Fruit fly (Drosophila melanogaster) whole organism, embryonic: ENCODE data around the gene CG3457.

Source experiments
- Blimp-1 ChIP-seq: fragments of 200-800 bp; sonication (Bioruptor generic); optimal IDR thresholded peaks from 3 replicates; lab custom pipeline; 2018; ENCODE audit warnings: missing biosample characterization, missing genetic modification characterization, mild to moderate bottlenecking, moderate library complexity, missing genetic modification reagents
- CG11085 ChIP-seq: fragments of 200-800 bp; sonication (Bioruptor generic); IDR thresholded peaks from 2 replicates; pipeline ENCODE4 v1.3.6; 2022; ENCODE audit warnings: missing biosample characterization, missing genetic modification characterization
- CG11696 ChIP-seq: fragments of 200-800 bp; sonication (Bioruptor generic); IDR thresholded peaks from 2 replicates; pipeline ENCODE4 v1.3.6; 2022; ENCODE audit warnings: missing biosample characterization, missing genetic modification characterization
- CG12155 ChIP-seq: fragments of 200-800 bp; sonication (Bioruptor generic); optimal IDR thresholded peaks from 3 replicates; lab custom pipeline; 2016; ENCODE audit warnings: missing biosample characterization, missing genetic modification characterization
- CG12236 ChIP-seq: fragments of 200-800 bp; sonication (Bioruptor generic); optimal IDR thresholded peaks from 2 replicates; lab custom pipeline; 2016; ENCODE audit warnings: missing biosample characterization, missing genetic modification characterization
- CG12942 ChIP-seq: fragments of 200-800 bp; sonication (Bioruptor generic); optimal IDR thresholded peaks from 3 replicates; lab custom pipeline; 2016; ENCODE audit warnings: missing biosample characterization, missing genetic modification characterization
- CG14710 ChIP-seq: fragments of 200-800 bp; sonication (Bioruptor generic); optimal IDR thresholded peaks from 3 replicates; lab custom pipeline; 2019; ENCODE audit warnings: missing biosample characterization, mild to moderate bottlenecking, missing genetic modification characterization, moderate library complexity
- CG14965 ChIP-seq: fragments of 200-800 bp; sonication (Bioruptor generic); optimal IDR thresholded peaks from 2 replicates; lab custom pipeline; 2016; ENCODE audit warnings: missing biosample characterization, missing genetic modification characterization, borderline replicate concordance
- CG15073 ChIP-seq: fragments of 200-800 bp; sonication (Bioruptor generic); optimal IDR thresholded peaks from 2 replicates; lab custom pipeline; 2016; ENCODE audit warnings: missing biosample characterization, missing genetic modification characterization
- CG15601 ChIP-seq: fragments of 200-800 bp; sonication (Bioruptor generic); optimal IDR thresholded peaks from 3 replicates; lab custom pipeline; 2019; ENCODE audit warnings: missing biosample characterization, mild to moderate bottlenecking, missing genetic modification characterization, moderate library complexity
- CG15696 ChIP-seq: fragments of 200-800 bp; sonication (Bioruptor generic); optimal IDR thresholded peaks from 2 replicates; lab custom pipeline; 2019; ENCODE audit warnings: missing biosample characterization, mild to moderate bottlenecking, missing genetic modification characterization, moderate library complexity
- CG17829 ChIP-seq: fragments of 200-800 bp; optimal IDR thresholded peaks from 2 replicates; lab custom pipeline; 2019; ENCODE audit warnings: missing biosample characterization, mild to moderate bottlenecking, missing genetic modification characterization, moderate library complexity
- CG18011 ChIP-seq: fragments of 200-800 bp; sonication (Bioruptor generic); optimal IDR thresholded peaks from 2 replicates; lab custom pipeline; 2017; ENCODE audit warnings: missing biosample characterization, missing genetic modification characterization, mild to moderate bottlenecking, moderate library complexity, missing genotype
- CG32767 ChIP-seq: fragments of 200-800 bp; sonication (Bioruptor generic); IDR thresholded peaks from 2 replicates; pipeline ENCODE4 v1.3.6; 2022; ENCODE audit warnings: missing biosample characterization, missing genetic modification characterization
- CG3838 ChIP-seq: fragments of 200-800 bp; sonication (Bioruptor generic); optimal IDR thresholded peaks from 3 replicates; lab custom pipeline; 2016; ENCODE audit warnings: missing biosample characterization, missing genetic modification characterization
- CG3995 ChIP-seq: fragments of 200-800 bp; sonication (Bioruptor generic); optimal IDR thresholded peaks from 3 replicates; lab custom pipeline; 2016; ENCODE audit warnings: missing biosample characterization, missing genetic modification characterization
- CG4360 ChIP-seq: fragments of 200-800 bp; sonication (Bioruptor generic); IDR thresholded peaks from 2 replicates; pipeline ENCODE4 v1.3.6; 2022; ENCODE audit warnings: missing biosample characterization, missing genetic modification characterization
- CG5245 ChIP-seq: fragments of 200-800 bp; sonication (Bioruptor generic); optimal IDR thresholded peaks from 3 replicates; lab custom pipeline; 2016; ENCODE audit warnings: missing biosample characterization, missing genetic modification characterization
- CG7786 ChIP-seq: fragments of 200-800 bp; sonication (Bioruptor generic); optimal IDR thresholded peaks from 2 replicates; lab custom pipeline; 2016; ENCODE audit warnings: missing biosample characterization, missing genetic modification characterization
- CG9609 ChIP-seq: fragments of 200-800 bp; sonication (Bioruptor generic); optimal IDR thresholded peaks from 3 replicates; lab custom pipeline; 2016; ENCODE audit warnings: missing biosample characterization, missing genetic modification characterization
- CG9876 ChIP-seq: fragments of 200-800 bp; sonication (Bioruptor generic); optimal IDR thresholded peaks from 2 replicates; lab custom pipeline; 2016; ENCODE audit warnings: missing biosample characterization, missing genetic modification characterization
- D19B ChIP-seq: fragments of 200-800 bp; sonication (Bioruptor generic); optimal IDR thresholded peaks from 2 replicates; lab custom pipeline; 2017; ENCODE audit warnings: missing biosample characterization, mild to moderate bottlenecking, missing genetic modification characterization
- Dll ChIP-seq: fragments of 200-800 bp; sonication (Bioruptor generic); IDR thresholded peaks from 4 replicates; pipeline ENCODE4 v1.3.6; 2022; ENCODE audit warnings: missing biosample characterization, missing genetic modification characterization; ENCODE audit not compliant: partially characterized antibody
- Eip74EF ChIP-seq, 2 experiments: fragments of 200-800 bp in 1 of 2; fragments of >200 bp in 1 of 2; sonication (Bioruptor generic) in 1 of 2; optimal IDR thresholded peaks; 2 replicates each; lab custom pipeline; 2017 to 2019; ENCODE audit warnings: missing biosample characterization in 2 of 2, missing genetic modification characterization in 2 of 2, mild to moderate bottlenecking in 1 of 2, moderate library complexity in 1 of 2
- Gsc ChIP-seq: fragments of 200-800 bp; sonication (Bioruptor generic); IDR thresholded peaks from 2 replicates; pipeline ENCODE4 v1.3.6; 2022; ENCODE audit warnings: missing biosample characterization, missing genetic modification characterization
- HHEX ChIP-seq: fragments of 200-800 bp; sonication (Bioruptor generic); optimal IDR thresholded peaks from 3 replicates; lab custom pipeline; 2017; ENCODE audit warnings: missing biosample characterization, mild to moderate bottlenecking, missing genetic modification characterization, missing genetic modification reagents
- Lpt ChIP-seq: fragments of >200 bp; optimal IDR thresholded peaks from 2 replicates; lab custom pipeline; 2018; ENCODE audit warnings: missing biosample characterization, missing genetic modification characterization
- MBD-R2 ChIP-seq: fragments of 200-800 bp; sonication (Bioruptor generic); IDR thresholded peaks from 2 replicates; pipeline ENCODE4 v1.3.6; 2022; ENCODE audit warnings: missing biosample characterization, missing genetic modification characterization
- Myb ChIP-seq: fragments of 200-800 bp; sonication (Bioruptor generic); optimal IDR thresholded peaks from 2 replicates; lab custom pipeline; 2016; ENCODE audit warnings: missing biosample characterization, missing genetic modification characterization
- Nf-YB ChIP-seq: fragments of 200-800 bp; sonication (Bioruptor generic); optimal IDR thresholded peaks from 3 replicates; lab custom pipeline; 2019; ENCODE audit warnings: missing biosample characterization, mild to moderate bottlenecking, missing genetic modification characterization, moderate library complexity
- Oaz ChIP-seq: fragments of 200-800 bp; sonication (Bioruptor generic); IDR thresholded peaks from 2 replicates; pipeline ENCODE4 v1.3.6; 2022; ENCODE audit warnings: missing biosample characterization, missing genetic modification characterization
- Rx ChIP-seq: fragments of 200-800 bp; sonication (Bioruptor generic); IDR thresholded peaks from 2 replicates; pipeline ENCODE4 v1.3.6; 2022; ENCODE audit warnings: missing biosample characterization, missing genetic modification characterization
- Taf1 ChIP-seq: fragments of 200-800 bp; sonication (Bioruptor generic); IDR thresholded peaks from 2 replicates; pipeline ENCODE4 v1.3.6; 2022; ENCODE audit warnings: missing biosample characterization, missing genetic modification characterization
- aop ChIP-seq: fragments of 200-800 bp; sonication (Bioruptor generic); IDR thresholded peaks from 2 replicates; pipeline ENCODE4 v1.3.6; 2022; ENCODE audit warnings: missing biosample characterization, missing genetic modification characterization
- bbx ChIP-seq: fragments of 200-800 bp; sonication (Bioruptor generic); IDR thresholded peaks from 2 replicates; pipeline ENCODE4 v1.3.6; 2022; ENCODE audit warnings: missing biosample characterization, missing genetic modification characterization; ENCODE audit not compliant: partially characterized antibody
- btn ChIP-seq: fragments of 200-800 bp; sonication (Bioruptor generic); optimal IDR thresholded peaks from 2 replicates; lab custom pipeline; 2016; ENCODE audit warnings: missing biosample characterization, missing genetic modification characterization
- cg ChIP-seq: fragments of 200-800 bp; sonication (Bioruptor generic); optimal IDR thresholded peaks from 3 replicates; lab custom pipeline; 2019; ENCODE audit warnings: missing biosample characterization, mild to moderate bottlenecking, missing genetic modification characterization, moderate library complexity
- chif ChIP-seq, 2 experiments: fragments of 200-800 bp; sonication (Bioruptor generic); optimal IDR thresholded peaks; 3 replicates each; lab custom pipeline; 2016; ENCODE audit warnings: missing biosample characterization in 2 of 2, missing genetic modification characterization in 2 of 2
- ci ChIP-seq: fragments of 200-800 bp; sonication (Bioruptor generic); IDR thresholded peaks from 3 replicates; pipeline ENCODE4 v1.3.6; 2022; ENCODE audit warnings: missing biosample characterization, missing genetic modification characterization
- crc ChIP-seq: fragments of 200-800 bp; sonication (Bioruptor generic); optimal IDR thresholded peaks from 2 replicates; lab custom pipeline; 2016; ENCODE audit warnings: missing biosample characterization, missing genetic modification characterization
- da ChIP-seq: fragments of 200-800 bp; sonication (Bioruptor generic); optimal IDR thresholded peaks from 2 replicates; lab custom pipeline; 2016; ENCODE audit warnings: missing biosample characterization, missing genetic modification characterization
- eyg ChIP-seq: fragments of 200-800 bp; sonication (Bioruptor generic); optimal IDR thresholded peaks from 3 replicates; lab custom pipeline; 2016; ENCODE audit warnings: missing biosample characterization, missing genetic modification characterization
- lmd ChIP-seq: fragments of 200-800 bp; sonication (Bioruptor generic); IDR thresholded peaks from 2 replicates; pipeline ENCODE4 v1.3.6; 2022; ENCODE audit warnings: missing biosample characterization, missing genetic modification characterization
- odd ChIP-seq: fragments of 200-800 bp; sonication (Bioruptor generic); optimal IDR thresholded peaks from 2 replicates; lab custom pipeline; 2017; ENCODE audit warnings: missing biosample characterization, mild to moderate bottlenecking, missing genetic modification characterization
- pan ChIP-seq, 4 experiments: fragments of >200 bp in 3 of 4; fragments of 200-800 bp in 1 of 4; sonication (Bioruptor generic) in 1 of 4; optimal IDR thresholded peaks in 3 of 4; IDR thresholded peaks in 1 of 4; 2 replicates each; pipeline versions ENCODE4 v1.3.6 to Lab custom; 2017 to 2022; ENCODE audit warnings: missing biosample characterization in 2 of 4, missing genetic modification characterization in 2 of 4, mixed read lengths in 1 of 4
- pfk ChIP-seq: fragments of 200-800 bp; sonication (Bioruptor generic); optimal IDR thresholded peaks from 2 replicates; lab custom pipeline; 2018; ENCODE audit warnings: missing biosample characterization, mild to moderate bottlenecking, missing genetic modification characterization, moderate library complexity
- shn ChIP-seq: fragments of 200-800 bp; sonication (Bioruptor generic); optimal IDR thresholded peaks from 3 replicates; lab custom pipeline; 2016; ENCODE audit warnings: missing biosample characterization, missing genetic modification characterization
- tap ChIP-seq: fragments of 200-800 bp; optimal IDR thresholded peaks from 3 replicates; lab custom pipeline; 2019; ENCODE audit warnings: missing biosample characterization, mild to moderate bottlenecking, missing genetic modification characterization, moderate library complexity
- ttk ChIP-seq: fragments of 200-800 bp; sonication (Bioruptor generic); IDR thresholded peaks from 2 replicates; pipeline ENCODE4 v2.1.2; 2022; ENCODE audit warnings: missing biosample characterization, missing genetic modification characterization
- z ChIP-seq: fragments of 200-800 bp; sonication (Bioruptor generic); IDR thresholded peaks from 3 replicates; pipeline ENCODE4 v1.3.6; 2022; ENCODE audit warnings: missing biosample characterization, missing genetic modification characterization
- zf30C ChIP-seq: fragments of 200-800 bp; sonication (Bioruptor generic); optimal IDR thresholded peaks from 3 replicates; lab custom pipeline; 2018; ENCODE audit warnings: missing biosample characterization, mild to moderate bottlenecking, missing genetic modification characterization

CG3457 gene

dm6 chrX:2166129-2166528 lies 21.5 kb upstream of the CG3457 start (continued):
- no peak for TF ChIP-seq CG12155
- TF ChIP-seq tap (tag; lab: Kevin White, UChicago), result peak; percentile 18
- TF ChIP-seq CG3838, result no peak
- peak; percentile 92 for TF ChIP-seq ci (GFP tag; lab: Robert Waterston, UW)
- no peak for TF ChIP-seq zf30C
- peak; percentile 58; the same call in 1 of the 2 replicates for TF ChIP-seq lmd
- TF ChIP-seq CG7786, result no peak
- TF ChIP-seq bbx (GFP tag; lab: Robert Waterston, UW), result no peak
- no peak for TF ChIP-seq z (GFP tag; lab: Robert Waterston, UW)
- TF ChIP-seq CG12236 (GFP tag; lab: Kevin White, UChicago), result no peak
- TF ChIP-seq CG14965 (GFP tag; lab: Kevin White, UChicago), result no peak
- peak; percentile 59 for TF ChIP-seq Blimp-1 (GFP tag; lab: Kevin White, UChicago)
- no peak for TF ChIP-seq CG4360 (GFP tag; lab: Robert Waterston, UW)
- TF ChIP-seq D19B (GFP tag; lab: Kevin White, UChicago), result no peak
- TF ChIP-seq Lpt (GFP tag; lab: Kevin White, UChicago), result no peak
- peak in 1 of 2 experiments; percentile 42 for TF ChIP-seq Eip74EF (GFP tag; optimal IDR thresholded peaks at IDR 0.05; lab: Kevin White, UChicago)
- no peak for TF ChIP-seq CG15073 (GFP tag; lab: Kevin White, UChicago)
- no peak for TF ChIP-seq CG11085 (GFP tag; lab: Robert Waterston, UW)
- peak in 1 of 2 experiments; percentile 51 for TF ChIP-seq chif (GFP tag; optimal IDR thresholded peaks at IDR 0.05; lab: Kevin White, UChicago)
- TF ChIP-seq Rx (GFP tag; lab: Robert Waterston, UW), result no peak
- TF ChIP-seq Myb, result no peak
- TF ChIP-seq pan (optimal IDR thresholded peaks at IDR 0.05; lab: Kevin White, UChicago), result no peak
- peak in 1 of 2 experiments; percentile 47 for TF ChIP-seq pan (GFP tag; optimal IDR thresholded peaks at IDR 0.05 in 1 of 2, IDR thresholded peaks at IDR 0.05 in 1 of 2)
- TF ChIP-seq CG12942 (GFP tag; lab: Kevin White, UChicago), result peak; percentile 9
- peak; percentile 35; the same call in 1 of the 2 replicates for TF ChIP-seq ttk
- TF ChIP-seq odd (GFP tag; lab: Kevin White, UChicago), result no peak
- TF ChIP-seq CG9876, result no peak
- TF ChIP-seq MBD-R2, result no peak
- TF ChIP-seq CG11696 (GFP tag; lab: Robert Waterston, UW), result no peak
- no peak for TF ChIP-seq HHEX (GFP tag; lab: Kevin White, UChicago)
- no peak for TF ChIP-seq cg (GFP tag; lab: Kevin White, UChicago)
- no peak for TF ChIP-seq CG9609 (GFP tag; lab: Kevin White, UChicago)
- no peak for TF ChIP-seq CG18011 (GFP tag; lab: Kevin White, UChicago)
- TF ChIP-seq CG15601 (tag; lab: Kevin White, UChicago), result no peak
- TF ChIP-seq aop (GFP tag; lab: Robert Waterston, UW), result 0 out of 2 replicates have a peak, but pooled peaks have one; percentile 26
- TF ChIP-seq CG5245 (GFP tag; lab: Kevin White, UChicago), result peak; percentile 14
- TF ChIP-seq Dll (GFP tag; lab: Robert Waterston, UW), result no peak
- no peak for TF ChIP-seq crc (GFP tag; lab: Kevin White, UChicago)
- no peak for TF ChIP-seq da (GFP tag; lab: Kevin White, UChicago)
- TF ChIP-seq Oaz (GFP tag; lab: Robert Waterston, UW), result no peak
- no peak for TF ChIP-seq pfk (GFP tag; lab: Kevin White, UChicago)
- TF ChIP-seq Nf-YB, result no peak
- TF ChIP-seq CG17829 (tag; lab: Kevin White, UChicago), result no peak
- TF ChIP-seq Taf1 (GFP tag; lab: Robert Waterston, UW), result no peak
- TF ChIP-seq eyg, result no peak
- peak; percentile 46 for TF ChIP-seq btn (GFP tag; lab: Kevin White, UChicago)
- no peak for TF ChIP-seq Gsc (GFP tag; lab: Robert Waterston, UW)
- no peak for TF ChIP-seq shn (GFP tag; lab: Kevin White, UChicago)
- no peak for TF ChIP-seq CG15696
- peak; percentile 17 for TF ChIP-seq CG14710 (tag; lab: Kevin White, UChicago)
- TF ChIP-seq CG32767, result peak; percentile 12; the same call in 1 of the 2 replicates
- no peak for TF ChIP-seq CG3995 (GFP tag; lab: Kevin White, UChicago)
